Fruit fly (Drosophila melanogaster) whole organism, wandering third instar larva: ENCODE results near the gene CG5849.

Experiments used
- Abd-B ChIP-seq: fragments of >200 bp; optimal IDR thresholded peaks from 2 replicates; lab custom pipeline; 2017; ENCODE audit warnings: missing biosample characterization, missing genetic modification characterization
- CrebA ChIP-seq: fragments of 200-800 bp; sonication (Bioruptor generic); optimal IDR thresholded peaks from 2 replicates; lab custom pipeline; 2016; ENCODE audit warnings: missing biosample characterization, mild to moderate bottlenecking, missing genetic modification characterization, borderline replicate concordance
- Dfd ChIP-seq: fragments of >200 bp; optimal IDR thresholded peaks from 2 replicates; lab custom pipeline; 2017; ENCODE audit warnings: missing biosample characterization, missing genetic modification characterization
- HLH106 ChIP-seq: fragments of 200-800 bp; optimal IDR thresholded peaks from 3 replicates; lab custom pipeline; 2019; ENCODE audit warnings: missing biosample characterization, mild to moderate bottlenecking, missing genetic modification characterization, moderate library complexity
- Hnf4 ChIP-seq: fragments of 200-800 bp; sonication (Bioruptor generic); optimal IDR thresholded peaks from 2 replicates; lab custom pipeline; 2016; ENCODE audit warnings: missing biosample characterization, mild to moderate bottlenecking, missing genetic modification characterization
- Hr78 ChIP-seq: fragments of >200 bp; optimal IDR thresholded peaks from 2 replicates; lab custom pipeline; 2017; ENCODE audit warnings: missing biosample characterization, missing genetic modification characterization
- Hr83 ChIP-seq: fragments of 200-300 bp; sonication (Bioruptor generic); optimal IDR thresholded peaks from 2 replicates; lab custom pipeline; 2016; ENCODE audit warnings: missing biosample characterization, mild to moderate bottlenecking, missing genetic modification characterization, moderate library complexity; ENCODE audit not compliant: poor library complexity, severe bottlenecking
- OdsH ChIP-seq: fragments of 200-800 bp; sonication (Bioruptor generic); optimal IDR thresholded peaks from 2 replicates; lab custom pipeline; 2016; ENCODE audit warnings: missing biosample characterization, mild to moderate bottlenecking, missing genetic modification characterization
- br ChIP-seq: fragments of 200-800 bp; sonication (Bioruptor generic); optimal IDR thresholded peaks from 2 replicates; lab custom pipeline; 2016; ENCODE audit warnings: missing biosample characterization, missing genetic modification characterization
- brk ChIP-seq: fragments of 200-800 bp; sonication (Bioruptor generic); optimal IDR thresholded peaks from 2 replicates; lab custom pipeline; 2016; ENCODE audit warnings: missing biosample characterization, mild to moderate bottlenecking, missing genetic modification characterization
- dl ChIP-seq, 2 experiments: fragments of 175-275, 200-275 bp in 1 of 2; fragments of 200-275 bp in 1 of 2; sonication (Bioruptor generic); optimal IDR thresholded peaks; lab custom pipeline; 2018; ENCODE audit warnings: mild to moderate bottlenecking in 2 of 2, missing biosample characterization in 2 of 2, missing genetic modification characterization in 2 of 2, moderate library complexity in 2 of 2; ENCODE audit not compliant: partially characterized antibody in 2 of 2, insufficient read depth in 1 of 2
- dmrt93B ChIP-seq: fragments of 200-800 bp; sonication (Bioruptor generic); optimal IDR thresholded peaks from 2 replicates; lab custom pipeline; 2018; ENCODE audit warnings: missing biosample characterization, mild to moderate bottlenecking, missing genetic modification characterization
- dsf ChIP-seq: sonication (Bioruptor generic); optimal IDR thresholded peaks from 2 replicates; lab custom pipeline; 2016; ENCODE audit warnings: missing biosample characterization, missing genetic modification characterization, borderline replicate concordance
- lola ChIP-seq: fragments of >200 bp; optimal IDR thresholded peaks from 2 replicates; lab custom pipeline; 2017; ENCODE audit warnings: missing biosample characterization, missing genetic modification characterization
- rgr ChIP-seq: fragments of 200-800 bp; sonication (Bioruptor generic); optimal IDR thresholded peaks from 3 replicates; lab custom pipeline; 2016; ENCODE audit warnings: missing biosample characterization, mild to moderate bottlenecking, missing genetic modification characterization
- sage ChIP-seq: fragments of 200-800 bp; sonication (Bioruptor generic); optimal IDR thresholded peaks from 2 replicates; lab custom pipeline; 2016; ENCODE audit warnings: missing biosample characterization, mild to moderate bottlenecking, missing genetic modification characterization
- sv ChIP-seq: fragments of 200-800 bp; sonication (Bioruptor generic); optimal IDR thresholded peaks from 3 replicates; lab custom pipeline; 2016; ENCODE audit warnings: missing biosample characterization, missing genetic modification characterization
- tai ChIP-seq: sonication (Bioruptor generic); optimal IDR thresholded peaks from 2 replicates; lab custom pipeline; 2016; ENCODE audit warnings: missing biosample characterization, missing genetic modification characterization

The CG5849 gene

dm6 chr3R:21782295-21782922 lies 42.5 kb downstream of the CG5849 start, which contains the start of gene tsl:
Gene tsl (minus strand): TSS chr3R:21782536.
- TF ChIP-seq OdsH (GFP tag; lab: Kevin White, UChicago) (no peak), sv (no peak), br (GFP tag; lab: Kevin White, UChicago) (peak; percentile 13), dsf (no peak)

- TF ChIP-seq sage (no peak), Dfd (GFP tag; lab: Kevin White, UChicago) (peak; percentile 34), Hr83 (GFP tag; lab: Kevin White, UChicago) (no peak)
Measured at dm6 chr3R:21790392-21790791, 50.5 kb downstream of the CG5849 start.

- TF ChIP-seq rgr (GFP tag; lab: Kevin White, UChicago) (no peak), OdsH (GFP tag; lab: Kevin White, UChicago) (no peak), CrebA (GFP tag; lab: Kevin White, UChicago) (no peak), sage (no peak), Hnf4 (no peak), dl (GFP tag; optimal IDR thresholded peaks at IDR 0.05; lab: Kevin White, UChicago; ENCODE audit: insufficient read depth in 1 of 2, partially characterized antibody in 2 of 2) (no peak), tai (GFP tag; lab: Kevin White, UChicago) (no peak), HLH106 (tag; lab: Kevin White, UChicago) (no peak), Abd-B (no peak), Hr78 (GFP tag; lab: Kevin White, UChicago) (no peak), lola (GFP tag; lab: Kevin White, UChicago) (no peak), brk (GFP tag; lab: Kevin White, UChicago) (no peak), dmrt93B (no peak)
Measured at dm6 chr3R:21793760-21794159, 53.9 kb downstream of the CG5849 start.
